Worm (Caenorhabditis elegans) whole organism, late embryonic: ENCODE measurements around the gene W08E12.5.

ENCODE experiments used
- C38D4.7 ChIP-seq: fragments of 200-800 bp; sonication (Bioruptor generic); optimal IDR thresholded peaks from 2 replicates; lab custom pipeline; 2018; ENCODE audit warnings: mild to moderate bottlenecking, missing genetic modification characterization, moderate library complexity, missing compliant biosample characterization
- K02D7.2 ChIP-seq: sonication (generic microtip); optimal IDR thresholded peaks from 2 replicates; lab custom pipeline; 2017; ENCODE audit warnings: mild to moderate bottlenecking, missing genetic modification characterization, missing compliant biosample characterization
- K09A11.1 ChIP-seq: sonication (generic microtip); optimal IDR thresholded peaks from 2 replicates; lab custom pipeline; 2017; ENCODE audit warnings: antibody characterized with exemption, mild to moderate bottlenecking, missing genetic modification characterization, missing compliant biosample characterization; ENCODE audit not compliant: insufficient read depth
- T23F11.4 ChIP-seq: fragments of 200-800 bp; sonication (Bioruptor generic); optimal IDR thresholded peaks from 2 replicates; lab custom pipeline; 2018; ENCODE audit warnings: mild to moderate bottlenecking, missing genetic modification characterization, missing compliant biosample characterization
- Y22D7AL.16 ChIP-seq: sonication (generic microtip); optimal IDR thresholded peaks from 2 replicates; lab custom pipeline; 2016; ENCODE audit warnings: missing genetic modification characterization, missing compliant biosample characterization
- ahr-1 ChIP-seq: sonication (generic microtip); optimal IDR thresholded peaks from 2 replicates; lab custom pipeline; 2016; ENCODE audit warnings: missing genetic modification characterization, missing compliant biosample characterization
- ceh-14 ChIP-seq: sonication (generic microtip); optimal IDR thresholded peaks from 2 replicates; lab custom pipeline; 2016; ENCODE audit warnings: missing genotype, missing genetic modification characterization, missing compliant biosample characterization
- ceh-18 ChIP-seq: sonication (generic microtip); optimal IDR thresholded peaks from 2 replicates; lab custom pipeline; 2016; ENCODE audit warnings: missing genetic modification characterization, missing compliant biosample characterization
- ceh-19 ChIP-seq: fragments of 200-800 bp; sonication (Bioruptor generic); optimal IDR thresholded peaks from 2 replicates; lab custom pipeline; 2018; ENCODE audit warnings: mild to moderate bottlenecking, missing genetic modification characterization, missing compliant biosample characterization
- ceh-2 ChIP-seq: sonication (generic microtip); optimal IDR thresholded peaks from 2 replicates; lab custom pipeline; 2016; ENCODE audit warnings: missing genotype, missing genetic modification characterization, missing compliant biosample characterization
- ceh-22 ChIP-seq: sonication (generic microtip); optimal IDR thresholded peaks from 2 replicates; lab custom pipeline; 2017; ENCODE audit warnings: missing biosample characterization, missing genetic modification characterization
- ceh-24 ChIP-seq: sonication (generic microtip); optimal IDR thresholded peaks from 2 replicates; lab custom pipeline; 2016; ENCODE audit warnings: mild to moderate bottlenecking, missing genetic modification characterization, missing compliant biosample characterization
- ceh-30 ChIP-seq: fragments of 150-350 bp; optimal IDR thresholded peaks from 2 replicates; lab custom pipeline; 2014; ENCODE audit warnings: missing biosample characterization, missing genetic modification characterization
- ceh-31 ChIP-seq: sonication (generic microtip); optimal IDR thresholded peaks from 2 replicates; lab custom pipeline; 2016; ENCODE audit warnings: missing genetic modification characterization, missing compliant biosample characterization
- ceh-34 ChIP-seq: sonication (generic microtip); optimal IDR thresholded peaks from 2 replicates; lab custom pipeline; 2016; ENCODE audit warnings: mild to moderate bottlenecking, missing genetic modification characterization, missing compliant biosample characterization
- ceh-45 ChIP-seq: fragments of 200-800 bp; sonication (Bioruptor generic); IDR thresholded peaks from 2 replicates; pipeline ENCODE4 v1.3.6; 2022; ENCODE audit warnings: missing genetic modification reagents, missing genetic modification characterization, missing compliant biosample characterization
- ceh-48 ChIP-seq: sonication (generic microtip); optimal IDR thresholded peaks from 2 replicates; lab custom pipeline; 2016; ENCODE audit warnings: missing genetic modification characterization, inconsistent platforms, missing compliant biosample characterization
- ceh-6 ChIP-seq: fragments of 200-800 bp; sonication (Bioruptor generic); optimal IDR thresholded peaks from 2 replicates; lab custom pipeline; 2018; ENCODE audit warnings: mild to moderate bottlenecking, missing genetic modification characterization, missing compliant biosample characterization
- ceh-9 ChIP-seq: sonication (generic microtip); optimal IDR thresholded peaks from 2 replicates; lab custom pipeline; 2016; ENCODE audit warnings: mild to moderate bottlenecking, missing genetic modification characterization, inconsistent platforms, missing compliant biosample characterization
- che-1 ChIP-seq: sonication (generic microtip); optimal IDR thresholded peaks from 2 replicates; lab custom pipeline; 2016; ENCODE audit warnings: mild to moderate bottlenecking, missing genetic modification characterization, missing compliant biosample characterization
- elt-2 ChIP-seq: sonication (generic microtip); optimal IDR thresholded peaks from 2 replicates; lab custom pipeline; 2016; ENCODE audit warnings: missing genetic modification reagents, missing genetic modification characterization, missing compliant biosample characterization
- ets-4 ChIP-seq: sonication (generic microtip); optimal IDR thresholded peaks from 2 replicates; lab custom pipeline; 2016; ENCODE audit warnings: missing genetic modification characterization, missing compliant biosample characterization
- eyg-1 ChIP-seq: sonication (generic microtip); optimal IDR thresholded peaks from 2 replicates; lab custom pipeline; 2016; ENCODE audit warnings: missing genotype, missing genetic modification characterization, missing compliant biosample characterization
- fax-1 ChIP-seq: sonication (generic microtip); optimal IDR thresholded peaks from 2 replicates; lab custom pipeline; 2016; ENCODE audit warnings: missing genotype, missing genetic modification characterization, missing compliant biosample characterization
- fkh-6 ChIP-seq: sonication (generic microtip); optimal IDR thresholded peaks from 2 replicates; lab custom pipeline; 2016; ENCODE audit warnings: missing genetic modification characterization, missing compliant biosample characterization
- hlh-13 ChIP-seq: fragments of 200-800 bp; sonication (Bioruptor generic); optimal IDR thresholded peaks from 2 replicates; lab custom pipeline; 2018; ENCODE audit warnings: mild to moderate bottlenecking, missing genetic modification characterization, missing compliant biosample characterization
- hlh-30 ChIP-seq: sonication (generic microtip); optimal IDR thresholded peaks from 2 replicates; lab custom pipeline; 2017; ENCODE audit warnings: antibody characterized with exemption, missing genetic modification characterization, missing compliant biosample characterization; ENCODE audit not compliant: insufficient read depth
- hlh-6 ChIP-seq: sonication (generic microtip); optimal IDR thresholded peaks from 2 replicates; lab custom pipeline; 2016; ENCODE audit warnings: missing genotype, missing genetic modification characterization, missing compliant biosample characterization
- hlh-8 ChIP-seq: sonication (generic microtip); optimal IDR thresholded peaks from 2 replicates; lab custom pipeline; 2016; ENCODE audit warnings: missing genotype, missing genetic modification characterization, missing compliant biosample characterization
- lim-6 ChIP-seq: sonication (generic microtip); optimal IDR thresholded peaks from 2 replicates; lab custom pipeline; 2016; ENCODE audit warnings: missing genetic modification characterization, missing compliant biosample characterization
- madf-2 ChIP-seq: sonication (generic microtip); optimal IDR thresholded peaks from 2 replicates; lab custom pipeline; 2017; ENCODE audit warnings: missing genetic modification characterization, missing compliant biosample characterization
- mec-3 ChIP-seq: sonication (generic microtip); optimal IDR thresholded peaks from 2 replicates; lab custom pipeline; 2016; ENCODE audit warnings: borderline replicate concordance, missing genetic modification characterization, missing compliant biosample characterization
- nfya-1 ChIP-seq: sonication (generic microtip); optimal IDR thresholded peaks from 2 replicates; lab custom pipeline; 2017; ENCODE audit warnings: missing genetic modification characterization, mild to moderate bottlenecking, missing compliant biosample characterization, antibody characterized with exemption, moderate library complexity
- nhr-11 ChIP-seq: fragments of 150-350 bp; optimal IDR thresholded peaks from 2 replicates; lab custom pipeline; 2014; ENCODE audit warnings: missing biosample characterization, missing genetic modification characterization
- npax-4 ChIP-seq: sonication (generic microtip); optimal IDR thresholded peaks from 2 replicates; lab custom pipeline; 2016; ENCODE audit warnings: missing genetic modification characterization, missing compliant biosample characterization
- pag-3 ChIP-seq: sonication (generic microtip); optimal IDR thresholded peaks from 2 replicates; lab custom pipeline; 2016; ENCODE audit warnings: missing compliant biosample characterization, missing genetic modification characterization, borderline replicate concordance
- pat-9 ChIP-seq: fragments of 200-800 bp; sonication (Bioruptor generic); optimal IDR thresholded peaks from 2 replicates; lab custom pipeline; 2018; ENCODE audit warnings: mild to moderate bottlenecking, missing genetic modification characterization, moderate library complexity, missing compliant biosample characterization
- pha-2 ChIP-seq: sonication (generic microtip); optimal IDR thresholded peaks from 2 replicates; lab custom pipeline; 2017; ENCODE audit warnings: mild to moderate bottlenecking, missing genetic modification characterization, missing compliant biosample characterization
- pqm-1 ChIP-seq: sonication (generic microtip); optimal IDR thresholded peaks from 2 replicates; lab custom pipeline; 2016; ENCODE audit warnings: missing genetic modification characterization, missing compliant biosample characterization
- ref-2 ChIP-seq: sonication (generic microtip); optimal IDR thresholded peaks from 2 replicates; lab custom pipeline; 2016; ENCODE audit warnings: missing genetic modification characterization, missing compliant biosample characterization
- rnt-1 ChIP-seq: sonication (generic microtip); optimal IDR thresholded peaks from 2 replicates; lab custom pipeline; 2016; ENCODE audit warnings: missing genetic modification characterization, missing compliant biosample characterization
- sox-2 ChIP-seq: fragments of 200-800 bp; sonication (Bioruptor generic); IDR thresholded peaks from 2 replicates; pipeline ENCODE4 v1.3.6; 2022; ENCODE audit warnings: missing genetic modification reagents, missing genetic modification characterization, missing compliant biosample characterization
- sox-4 ChIP-seq: sonication (generic microtip); optimal IDR thresholded peaks from 2 replicates; lab custom pipeline; 2017; ENCODE audit warnings: mild to moderate bottlenecking, missing genetic modification characterization, inconsistent platforms, missing compliant biosample characterization
- tbx-2 ChIP-seq: sonication (generic microtip); optimal IDR thresholded peaks from 2 replicates; lab custom pipeline; 2016; ENCODE audit warnings: missing genetic modification characterization, missing compliant biosample characterization
- ttx-3 ChIP-seq: sonication (generic microtip); optimal IDR thresholded peaks from 2 replicates; lab custom pipeline; 2016; ENCODE audit warnings: missing genetic modification reagents, missing genetic modification characterization, missing compliant biosample characterization
- unc-42 ChIP-seq: sonication (generic microtip); optimal IDR thresholded peaks from 2 replicates; lab custom pipeline; 2016; ENCODE audit warnings: missing genotype, missing genetic modification characterization, missing compliant biosample characterization
- unc-55 ChIP-seq: sonication (generic microtip); optimal IDR thresholded peaks from 2 replicates; lab custom pipeline; 2017; ENCODE audit warnings: missing biosample characterization, missing genetic modification reagents, missing genetic modification characterization
- unc-86 ChIP-seq: sonication (generic microtip); optimal IDR thresholded peaks from 2 replicates; lab custom pipeline; 2016; ENCODE audit warnings: missing genetic modification characterization, missing compliant biosample characterization
- ztf-16 ChIP-seq: sonication (generic microtip); optimal IDR thresholded peaks from 2 replicates; lab custom pipeline; 2017; ENCODE audit warnings: missing genetic modification characterization, missing compliant biosample characterization

W08E12.5 gene

ce11 chrIV:3310662-3311219 is 10.1 kb downstream of the W08E12.5 start:
- TF ChIP-seq hlh-6 (tag; lab: Kevin White, UChicago) (no peak), che-1 (tag; lab: Kevin White, UChicago) (no peak), elt-2 (peak; percentile 42), ceh-34 (tag; lab: Kevin White, UChicago) (no peak), pqm-1 (tag; lab: Kevin White, UChicago) (no peak), sox-4 (tag; lab: Kevin White, UChicago) (no peak)

ce11 chrIV:3311243-3311642 is 10.7 kb downstream of the W08E12.5 start, which contains the start of gene zip-11:
Gene zip-11, plus strand, starts transcription at chrIV:3311276.
- TF ChIP-seq ceh-24 (tag; lab: Kevin White, UChicago) (no peak), ceh-9 (tag; lab: Kevin White, UChicago) (no peak), ceh-34 (tag; lab: Kevin White, UChicago) (peak; percentile 0), ceh-22 (tag; lab: Kevin White, UChicago) (no peak), unc-86 (tag; lab: Kevin White, UChicago) (no peak), K09A11.1 (no peak), eyg-1 (tag; lab: Kevin White, UChicago) (no peak), ceh-6 (no peak), ets-4 (tag; lab: Kevin White, UChicago) (peak; percentile 30), fax-1 (no peak), nfya-1 (tag; lab: Kevin White, UChicago) (peak; percentile 10), npax-4 (tag; lab: Kevin White, UChicago) (no peak), ceh-30 (no peak), pat-9 (no peak), madf-2 (tag; lab: Kevin White, UChicago) (no peak), C38D4.7 (no peak), ceh-19 (no peak), fkh-6 (tag; lab: Kevin White, UChicago) (no peak), pha-2 (tag; lab: Kevin White, UChicago) (no peak), ahr-1 (tag; lab: Kevin White, UChicago) (no peak), hlh-8 (tag; lab: Kevin White, UChicago) (no peak), ceh-48 (tag; lab: Kevin White, UChicago) (peak; percentile 31), unc-42 (no peak), T23F11.4 (no peak), nhr-11 (tag; lab: Kevin White, UChicago) (no peak), ref-2 (peak; percentile 14), K02D7.2 (no peak), pqm-1 (tag; lab: Kevin White, UChicago) (no peak), elt-2 (no peak), ceh-31 (tag; lab: Kevin White, UChicago) (peak; percentile 72), hlh-13 (GFP tag; lab: Kevin White, UChicago) (no peak), ceh-14 (tag; lab: Kevin White, UChicago) (no peak), sox-4 (tag; lab: Kevin White, UChicago) (no peak), unc-55 (peak; percentile 73), rnt-1 (peak; percentile 64), Y22D7AL.16 (no peak), mec-3 (tag; lab: Kevin White, UChicago) (no peak), lim-6 (tag; lab: Kevin White, UChicago) (no peak), ceh-2 (tag; lab: Kevin White, UChicago) (no peak), tbx-2 (tag; lab: Kevin White, UChicago) (peak; percentile 15), hlh-6 (tag; lab: Kevin White, UChicago) (no peak), ttx-3 (tag; lab: Kevin White, UChicago) (no peak), pag-3 (no peak), sox-2 (GFP tag; lab: Robert Waterston, UW) (no peak), ztf-16 (no peak), ceh-45 (GFP tag; lab: Robert Waterston, UW) (no peak), hlh-30 (tag; lab: Kevin White, UChicago) (no peak), ceh-18 (peak; percentile 65)
- TF ChIP-seq, all 69 proteins: peak for 10
